Fruit fly (Drosophila melanogaster): ENCODE measurements around the gene CG31624.
A peak's percentile ranks its signal among the peaks of the same experiment; 100 is the strongest.

The CG31624 gene

dm6 chr2L:21237048-21237747, 37.0 kb upstream of the CG31624 start, which contains the start of gene Hr39 (continued):
- TF ChIP-seq CG1621 (tag; optimal IDR thresholded peaks at IDR 0.05): no peak
- no peak for TF ChIP-seq eg (GFP tag; IDR thresholded peaks at IDR 0.05)
- TF ChIP-seq fd59A (GFP tag; optimal IDR thresholded peaks at IDR 0.05): no peak
- no peak for TF ChIP-seq CG8632 (GFP tag; optimal IDR thresholded peaks at IDR 0.05)
- TF ChIP-seq acj6 (GFP tag; optimal IDR thresholded peaks at IDR 0.05): no peak
- no peak for TF ChIP-seq Lpt (GFP tag; optimal IDR thresholded peaks at IDR 0.05)
- no peak for TF ChIP-seq Hr4 (GFP tag; optimal IDR thresholded peaks at IDR 0.05)
- TF ChIP-seq CG3032 (tag; optimal IDR thresholded peaks at IDR 0.05): peak; percentile 34
- TF ChIP-seq CG8319 (GFP tag; optimal IDR thresholded peaks at IDR 0.05): no peak
- TF ChIP-seq achi (GFP tag; optimal IDR thresholded peaks at IDR 0.05): no peak
- TF ChIP-seq CG4318 (GFP tag; optimal IDR thresholded peaks at IDR 0.05): no peak
- TF ChIP-seq fkh (GFP tag; optimal IDR thresholded peaks at IDR 0.05): peak; percentile 51
- TF ChIP-seq Sox14 (GFP tag; optimal IDR thresholded peaks at IDR 0.05): peak; percentile 62
- TF ChIP-seq CG6854 (GFP tag; optimal IDR thresholded peaks at IDR 0.05): peak; percentile 31
- no peak for TF ChIP-seq CG32006 (GFP tag; optimal IDR thresholded peaks at IDR 0.05)

dm6 chr2L:21236633-21237032, 36.5 kb upstream of the CG31624 start, which contains the start of gene CG31626:
TSS of gene CG31626 (minus strand) at chr2L:21236733.
- TF ChIP-seq svp (GFP tag): no peak
- no peak for TF ChIP-seq cyc (GFP tag; optimal IDR thresholded peaks at IDR 0.05)
- TF ChIP-seq esn (GFP tag; optimal IDR thresholded peaks at IDR 0.05): no peak
- no peak for TF ChIP-seq acj6 (GFP tag; optimal IDR thresholded peaks at IDR 0.05)
- TF ChIP-seq CG6276 (GFP tag; optimal IDR thresholded peaks at IDR 0.05): no peak
- TF ChIP-seq CG31627 (GFP tag; optimal IDR thresholded peaks at IDR 0.05): no peak
- TF ChIP-seq Hr4 (GFP tag; optimal IDR thresholded peaks at IDR 0.05): no peak
- TF ChIP-seq CG15336 (GFP tag; IDR thresholded peaks at IDR 0.05): no peak
- no peak for TF ChIP-seq Eip75B (GFP tag; optimal IDR thresholded peaks at IDR 0.05)
- TF ChIP-seq CG9139 (GFP tag; optimal IDR thresholded peaks at IDR 0.05): no peak
- TF ChIP-seq Smox (GFP tag; optimal IDR thresholded peaks at IDR 0.05): no peak
- no peak for TF ChIP-seq CG10669 (GFP tag; optimal IDR thresholded peaks at IDR 0.05)
- TF ChIP-seq fkh (GFP tag; optimal IDR thresholded peaks at IDR 0.05): no peak

dm6 chr2L:21235463-21235862, 35.3 kb upstream of the CG31624 start:
- TF ChIP-seq fkh (GFP tag; optimal IDR thresholded peaks at IDR 0.05) (no peak), CG15336 (GFP tag; IDR thresholded peaks at IDR 0.05) (no peak), Met (GFP tag; optimal IDR thresholded peaks at IDR 0.05) (no peak), dac (GFP tag; optimal IDR thresholded peaks at IDR 0.05) (no peak), CG11762 (GFP tag; optimal IDR thresholded peaks at IDR 0.05; ENCODE audit: insufficient read depth) (no peak), Sox14 (GFP tag; optimal IDR thresholded peaks at IDR 0.05) (no peak), fd85E (GFP tag; optimal IDR thresholded peaks at IDR 0.05) (no peak), Hr39 (GFP tag; optimal IDR thresholded peaks at IDR 0.05) (no peak), net (GFP tag; optimal IDR thresholded peaks at IDR 0.05) (no peak), CG6792 (GFP tag; optimal IDR thresholded peaks at IDR 0.05) (no peak), Blimp-1 (GFP tag; optimal IDR thresholded peaks at IDR 0.05) (no peak), Lpt (GFP tag; optimal IDR thresholded peaks at IDR 0.05) (no peak)

- TF ChIP-seq acj6 (GFP tag; optimal IDR thresholded peaks at IDR 0.05): no peak
- TF ChIP-seq Lpt (GFP tag; optimal IDR thresholded peaks at IDR 0.05): no peak
- TF ChIP-seq topi (GFP tag; optimal IDR thresholded peaks at IDR 0.05): no peak
- TF ChIP-seq esn (GFP tag; optimal IDR thresholded peaks at IDR 0.05): no peak
- no peak for TF ChIP-seq CG6163 (GFP tag; IDR thresholded peaks at IDR 0.05)
- TF ChIP-seq dac (GFP tag; optimal IDR thresholded peaks at IDR 0.05): no peak
- no peak for TF ChIP-seq vri (GFP tag; optimal IDR thresholded peaks at IDR 0.05)
- TF ChIP-seq lz (GFP tag; optimal IDR thresholded peaks at IDR 0.05): no peak
- TF ChIP-seq CG11762 (GFP tag; optimal IDR thresholded peaks at IDR 0.05; ENCODE audit: insufficient read depth): no peak
- no peak for TF ChIP-seq CG16779 (tag; optimal IDR thresholded peaks at IDR 0.05)
- TF ChIP-seq CG8119 (GFP tag; IDR thresholded peaks at IDR 0.05): no peak
These were observed 34.3 kb upstream of the CG31624 start for dm6 chr2L:21234388-21234984.
